Worm (Caenorhabditis elegans): ENCODE measurements around the gene spp-21.

Gene spp-21

DNA sequence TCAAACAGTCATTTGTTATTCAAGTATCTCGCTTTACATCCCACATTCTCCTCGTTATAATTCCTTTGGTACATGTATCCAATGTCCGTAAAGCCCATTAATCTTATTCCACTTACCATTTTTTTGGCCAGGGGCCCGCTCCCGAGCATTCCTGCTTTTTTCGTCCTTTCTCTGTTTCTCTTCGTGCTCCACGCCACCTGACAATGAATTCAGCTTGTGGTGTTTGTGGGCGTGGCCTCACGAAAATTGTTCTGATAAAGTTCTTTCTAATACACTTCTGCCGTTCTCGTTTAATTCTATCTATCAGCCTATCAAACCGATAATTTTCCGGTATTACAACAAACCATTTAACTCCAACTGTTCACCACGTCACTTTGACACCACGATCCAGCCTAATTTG lies 9.9 kb upstream of the spp-21 start:
- TF ChIP-seq C04F5.9 (tag; optimal IDR thresholded peaks at IDR 0.05): no peak
- TF ChIP-seq irx-1 (tag; optimal IDR thresholded peaks at IDR 0.05): no peak
- TF ChIP-seq nhr-20 (tag; optimal IDR thresholded peaks at IDR 0.05): no peak
- TF ChIP-seq nhr-84 (tag; optimal IDR thresholded peaks at IDR 0.05): no peak
- TF ChIP-seq ceh-63 (GFP tag; optimal IDR thresholded peaks at IDR 0.05): no peak
- no peak for TF ChIP-seq nhr-76 (tag; optimal IDR thresholded peaks at IDR 0.05)
- TF ChIP-seq swsn-7 (tag; optimal IDR thresholded peaks at IDR 0.05): no peak
- no peak for TF ChIP-seq lin-15B (tag; optimal IDR thresholded peaks at IDR 0.05)
- TF ChIP-seq nhr-85 (tag): no peak
- no peak for TF ChIP-seq efl-1 (optimal IDR thresholded peaks at IDR 0.05)
- TF ChIP-seq efl-1 (GFP tag; optimal IDR thresholded peaks at IDR 0.05 in 1 of 2): no peak
- TF ChIP-seq lir-3 (tag; optimal IDR thresholded peaks at IDR 0.05; ENCODE audit: poor library complexity): no peak
- no peak for TF ChIP-seq sox-4 (tag; optimal IDR thresholded peaks at IDR 0.05)
- TF ChIP-seq lin-13 (GFP tag; optimal IDR thresholded peaks at IDR 0.05): no peak
- no peak for TF ChIP-seq ceh-8 (GFP tag; optimal IDR thresholded peaks at IDR 0.05)
- no peak for TF ChIP-seq nhr-71 (tag; optimal IDR thresholded peaks at IDR 0.05)
- TF ChIP-seq pqm-1 (tag; optimal IDR thresholded peaks at IDR 0.05): no peak

DNA sequence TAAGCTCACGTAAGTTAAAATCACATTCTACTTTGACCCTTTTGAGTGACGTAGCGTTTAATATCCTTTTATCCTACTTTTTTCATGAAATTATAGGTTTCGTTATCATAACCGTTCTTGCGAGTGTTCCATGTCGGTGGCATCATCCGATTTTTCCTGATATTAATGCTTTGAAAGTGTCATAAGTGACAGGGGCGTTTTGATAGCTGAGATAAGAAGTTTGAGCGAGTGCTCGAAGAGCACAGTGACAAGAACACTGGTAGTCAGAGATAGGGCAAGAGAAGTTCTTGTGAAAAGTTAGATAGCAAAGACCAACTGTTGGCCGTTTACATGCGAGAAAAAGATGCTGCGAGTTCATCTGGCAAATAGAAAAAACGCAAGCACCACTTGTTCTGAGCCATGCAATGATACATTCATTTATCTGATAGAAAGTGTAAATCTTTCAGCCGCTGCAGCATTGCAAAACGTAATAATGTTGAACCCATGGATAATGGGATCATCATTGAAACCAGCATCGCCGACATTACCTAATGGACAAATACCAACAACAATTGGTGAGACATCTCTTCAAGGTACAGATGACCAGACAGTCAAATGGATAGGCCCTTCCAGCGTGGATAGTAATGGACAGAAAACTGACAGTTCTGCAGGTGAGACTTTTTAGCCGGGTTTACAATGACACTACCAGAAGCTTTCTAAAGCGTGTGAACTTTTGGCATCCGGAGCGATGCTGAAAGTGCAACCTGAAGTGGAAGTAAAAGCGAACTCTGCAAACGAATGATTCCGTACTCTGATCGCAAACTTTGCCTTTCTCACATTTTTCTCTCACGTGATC lies 8.7 kb upstream of the spp-21 start:
- TF ChIP-seq ceh-63 (GFP tag; optimal IDR thresholded peaks at IDR 0.05): no peak
- TF ChIP-seq alr-1 (tag; optimal IDR thresholded peaks at IDR 0.05; ENCODE audit: borderline replicate concordance): no peak
- TF ChIP-seq egl-27 (tag; optimal IDR thresholded peaks at IDR 0.05): no peak
- no peak for TF ChIP-seq ceh-8 (GFP tag; optimal IDR thresholded peaks at IDR 0.05)
- no peak for TF ChIP-seq ets-5 (GFP tag; IDR thresholded peaks at IDR 0.05)
- TF ChIP-seq nhr-47 (tag; optimal IDR thresholded peaks at IDR 0.05): no peak
- TF ChIP-seq nhr-19 (GFP tag; conservative IDR thresholded peaks at IDR 0.05): 0 out of 2 replicates have a peak, but pooled peaks have one; percentile 27
- TF ChIP-seq unc-86 (tag; optimal IDR thresholded peaks at IDR 0.05): no peak
- no peak for TF ChIP-seq sox-4 (tag; optimal IDR thresholded peaks at IDR 0.05)
- TF ChIP-seq elt-2 (tag; optimal IDR thresholded peaks at IDR 0.05): peak; percentile 22
- peak; percentile 14 for TF ChIP-seq unc-130 (tag; optimal IDR thresholded peaks at IDR 0.05)
- TF ChIP-seq lin-14 (GFP tag; optimal IDR thresholded peaks at IDR 0.05): peak; percentile 73
- TF ChIP-seq lir-3 (tag; optimal IDR thresholded peaks at IDR 0.05; ENCODE audit: poor library complexity): no peak
- no peak for TF ChIP-seq irx-1 (tag; optimal IDR thresholded peaks at IDR 0.05)
- TF ChIP-seq nhr-20 (tag; optimal IDR thresholded peaks at IDR 0.05): peak; percentile 18
- no peak for TF ChIP-seq nhr-28 (tag; optimal IDR thresholded peaks at IDR 0.05)
- TF ChIP-seq sup-37 (GFP tag; optimal IDR thresholded peaks at IDR 0.05): no peak
- no peak for TF ChIP-seq efl-1 (optimal IDR thresholded peaks at IDR 0.05)
- TF ChIP-seq efl-1 (GFP tag; optimal IDR thresholded peaks at IDR 0.05 in 1 of 2): peak in 1 of 2 experiments; percentile 15
- no peak for TF ChIP-seq nhr-90 (tag; optimal IDR thresholded peaks at IDR 0.05; ENCODE audit: poor library complexity)
- TF ChIP-seq ces-1 (GFP tag; optimal IDR thresholded peaks at IDR 0.05): no peak
- TF ChIP-seq unc-30 (tag; optimal IDR thresholded peaks at IDR 0.05): no peak
- no peak for TF ChIP-seq hlh-17 (GFP tag; optimal IDR thresholded peaks at IDR 0.05; ENCODE audit: borderline replicate concordance)
- TF ChIP-seq nhr-76 (tag; optimal IDR thresholded peaks at IDR 0.05): no peak
- TF ChIP-seq nhr-85 (tag): no peak
- no peak for TF ChIP-seq C04F5.9 (tag; optimal IDR thresholded peaks at IDR 0.05)
- no peak for TF ChIP-seq egl-13 (tag; optimal IDR thresholded peaks at IDR 0.05)
- TF ChIP-seq pqm-1 (tag; optimal IDR thresholded peaks at IDR 0.05): no peak
- TF ChIP-seq rnt-1 (tag; optimal IDR thresholded peaks at IDR 0.05): peak; percentile 44
- no peak for TF ChIP-seq dsc-1 (tag; optimal IDR thresholded peaks at IDR 0.05)
- TF ChIP-seq lin-13 (GFP tag; optimal IDR thresholded peaks at IDR 0.05): no peak
- no peak for TF ChIP-seq unc-98 (GFP tag; IDR thresholded peaks at IDR 0.05)

DNA sequence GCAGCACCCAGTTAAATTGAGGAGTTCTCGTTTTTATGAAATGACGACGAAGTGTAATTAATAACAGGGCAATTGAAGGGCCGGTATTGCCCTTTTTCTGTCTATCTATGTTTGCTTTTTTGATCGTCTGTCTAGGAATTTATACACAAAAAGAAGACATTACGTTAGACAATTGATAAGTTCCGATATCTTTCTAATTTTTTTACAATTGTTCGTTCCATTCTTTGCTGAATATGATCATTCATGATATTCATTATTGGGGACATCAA lies 8.2 kb upstream of the spp-21 start:
- TF ChIP-seq efl-1 (optimal IDR thresholded peaks at IDR 0.05) (no peak), efl-1 (GFP tag; optimal IDR thresholded peaks at IDR 0.05 in 1 of 2) (peak in 1 of 2 experiments; percentile 51), nhr-11 (tag; optimal IDR thresholded peaks at IDR 0.05) (no peak), lin-35 (GFP tag; optimal IDR thresholded peaks at IDR 0.05) (peak in 1 of 2 experiments; percentile 33), lin-14 (GFP tag; optimal IDR thresholded peaks at IDR 0.05) (peak; percentile 84), fos-1 (tag; optimal IDR thresholded peaks at IDR 0.05) (no peak), mep-1 (tag; optimal IDR thresholded peaks at IDR 0.05) (peak; percentile 31), nhr-71 (tag; optimal IDR thresholded peaks at IDR 0.05) (peak; percentile 38), nhr-85 (tag) (peak; percentile 85)
